Worm (Caenorhabditis elegans) whole organism, L1 larva: ENCODE measurements around the gene clec-168.

Experiments used
- jun-1 ChIP-seq: fragments of 150-350 bp; optimal IDR thresholded peaks from 2 replicates; lab custom pipeline; 2014; ENCODE audit warnings: missing biosample characterization, missing genetic modification reagents, missing genetic modification characterization
- lin-14 ChIP-seq: fragments of 200-800 bp; sonication (Bioruptor generic); optimal IDR thresholded peaks from 2 replicates; lab custom pipeline; 2018; ENCODE audit warnings: mild to moderate bottlenecking, missing genetic modification characterization, moderate library complexity, missing compliant biosample characterization
- pag-3 ChIP-seq: sonication (generic microtip); optimal IDR thresholded peaks from 2 replicates; lab custom pipeline; 2017; ENCODE audit warnings: missing genetic modification characterization, mild to moderate bottlenecking, missing compliant biosample characterization, antibody characterized with exemption, borderline replicate concordance; ENCODE audit not compliant: insufficient read depth
- pqm-1 ChIP-seq: sonication (generic microtip); optimal IDR thresholded peaks from 3 replicates; lab custom pipeline; 2017; ENCODE audit warnings: missing biosample characterization, missing genetic modification characterization
- zag-1 ChIP-seq: fragments of 150-350 bp; optimal IDR thresholded peaks from 2 replicates; lab custom pipeline; 2014; ENCODE audit warnings: missing biosample characterization, missing genetic modification characterization
- ztf-11 ChIP-seq, 2 experiments: sonication (generic microtip); optimal IDR thresholded peaks; 2 replicates each; lab custom pipeline; 2016 to 2017; ENCODE audit warnings: missing genetic modification characterization in 2 of 2, missing biosample characterization in 1 of 2, missing compliant biosample characterization in 1 of 2

- TF ChIP-seq lin-14 (GFP tag; lab: Kevin White, UChicago) (no peak), jun-1 (tag; lab: Kevin White, UChicago) (no peak), pag-3 (no peak), zag-1 (tag; lab: Kevin White, UChicago) (no peak), pqm-1 (tag; lab: Kevin White, UChicago) (no peak), ztf-11 (tag; optimal IDR thresholded peaks at IDR 0.05; lab: Kevin White, UChicago) (no peak)
Measured at ce11 chrIV:1228675-1229130, 28.1 kb upstream of the clec-168 start, which contains the start of gene W09G12.7.
